Fruit fly (Drosophila melanogaster) S2 (cell line): ENCODE measurements around the gene Lip2.

ENCODE experiments used
- CG8478 ChIP-seq: fragments of >200 bp; optimal IDR thresholded peaks from 2 replicates; lab custom pipeline; 2018
- CTCF ChIP-seq, 2 experiments: fragments of >200 bp; optimal IDR thresholded peaks; 2 replicates each; lab custom pipeline; 2018

dm6 chr2L:10676933-10677714 lies 32.1 kb downstream of the Lip2 start, which contains the start of gene CG17104:
- TF ChIP-seq CG8478 (lab: Kevin White, UChicago) = no peak
- no peak for TF ChIP-seq CTCF (optimal IDR thresholded peaks at IDR 0.05; lab: Kevin White, UChicago)
